Worm (Caenorhabditis elegans) whole organism, young adult: ENCODE data around the gene lmtr-2.

ENCODE experiments used
- B0019.2 ChIP-seq: fragments of 200-800 bp; sonication (Bioruptor generic); conservative IDR thresholded peaks from 2 replicates; pipeline ENCODE4 v1.3.6; 2022; ENCODE audit warnings: missing genetic modification reagents, missing genetic modification characterization, missing compliant biosample characterization
- C17E4.6 ChIP-seq: fragments of 200-800 bp; sonication (Bioruptor generic); IDR thresholded peaks from 2 replicates; pipeline ENCODE4 v1.3.6; 2022; ENCODE audit warnings: missing genetic modification reagents, missing genetic modification characterization, missing compliant biosample characterization
- D2030.7 ChIP-seq: fragments of 200-800 bp; sonication (Bioruptor generic); IDR thresholded peaks from 2 replicates; pipeline ENCODE4 v1.3.6; 2022; ENCODE audit warnings: missing genetic modification reagents, missing genetic modification characterization, missing compliant biosample characterization
- F33H1.4 ChIP-seq: fragments of 200-800 bp; sonication (Bioruptor generic); IDR thresholded peaks from 2 replicates; pipeline ENCODE4 v1.3.6; 2022; ENCODE audit warnings: missing genetic modification reagents, missing genetic modification characterization, missing compliant biosample characterization
- F37B4.10 ChIP-seq: fragments of 200-800 bp; sonication (Bioruptor generic); IDR thresholded peaks from 2 replicates; pipeline ENCODE4 v1.3.6; 2022; ENCODE audit warnings: missing genetic modification characterization, missing compliant biosample characterization
- F39B2.1 ChIP-seq: fragments of 200-800 bp; sonication (Bioruptor generic); IDR thresholded peaks from 2 replicates; pipeline ENCODE4 v1.3.6; 2022; ENCODE audit warnings: missing genetic modification reagents, missing genetic modification characterization, missing compliant biosample characterization
- F49E8.2 ChIP-seq: sonication (generic microtip); optimal IDR thresholded peaks from 3 replicates; lab custom pipeline; 2017; ENCODE audit warnings: missing genetic modification characterization, mild to moderate bottlenecking, missing compliant biosample characterization, antibody characterized with exemption, moderate library complexity; ENCODE audit not compliant: insufficient read depth
- F55B11.4 ChIP-seq: sonication (generic microtip); optimal IDR thresholded peaks from 2 replicates; lab custom pipeline; 2016; ENCODE audit warnings: missing compliant biosample characterization, missing genetic modification characterization, borderline replicate concordance; ENCODE audit not compliant: insufficient read depth
- F57A8.1 ChIP-seq: fragments of 200-800 bp; sonication (Bioruptor generic); optimal IDR thresholded peaks from 2 replicates; lab custom pipeline; 2018; ENCODE audit warnings: mild to moderate bottlenecking, missing genetic modification characterization, moderate library complexity, missing compliant biosample characterization
- K12H6.12 ChIP-seq: fragments of 200-800 bp; sonication (Bioruptor generic); optimal IDR thresholded peaks from 2 replicates; lab custom pipeline; 2018; ENCODE audit warnings: mild to moderate bottlenecking, missing genetic modification characterization, missing compliant biosample characterization
- Y53G8AR.9 ChIP-seq: fragments of 200-800 bp; sonication (Bioruptor generic); conservative IDR thresholded peaks from 2 replicates; pipeline ENCODE4 v1.3.6; 2022; ENCODE audit warnings: missing genetic modification reagents, missing genetic modification characterization, missing compliant biosample characterization
- Y56A3A.18 ChIP-seq: fragments of 200-800 bp; sonication (Bioruptor generic); IDR thresholded peaks from 2 replicates; pipeline ENCODE4 v1.3.6; 2022; ENCODE audit warnings: missing genetic modification reagents, missing genetic modification characterization, missing compliant biosample characterization
- Y67H2A.10 ChIP-seq: fragments of 200-800 bp; sonication (Bioruptor generic); conservative IDR thresholded peaks from 2 replicates; pipeline ENCODE4 v1.3.6; 2022; ENCODE audit warnings: missing genetic modification reagents, missing genetic modification characterization, missing compliant biosample characterization
- Y79H2A.3 ChIP-seq: fragments of 200-800 bp; sonication (Bioruptor generic); conservative IDR thresholded peaks from 2 replicates; pipeline ENCODE4 v1.3.6; 2022; ENCODE audit warnings: missing genetic modification reagents, missing genetic modification characterization, missing compliant biosample characterization
- attf-6 ChIP-seq: fragments of 200-800 bp; sonication (Bioruptor generic); IDR thresholded peaks from 2 replicates; pipeline ENCODE4 v1.3.6; 2022; ENCODE audit warnings: missing genetic modification reagents, missing genetic modification characterization, missing compliant biosample characterization
- bed-1 ChIP-seq: fragments of 200-800 bp; sonication (Bioruptor generic); IDR thresholded peaks from 2 replicates; pipeline ENCODE4 v1.3.6; 2022; ENCODE audit warnings: missing genetic modification reagents, missing genetic modification characterization, missing compliant biosample characterization
- ccch-3 ChIP-seq: fragments of 200-800 bp; sonication (Bioruptor generic); optimal IDR thresholded peaks from 2 replicates; lab custom pipeline; 2018; ENCODE audit warnings: mild to moderate bottlenecking, missing genetic modification characterization, missing compliant biosample characterization
- ceh-40 ChIP-seq: fragments of 200-800 bp; sonication (Bioruptor generic); IDR thresholded peaks from 2 replicates; pipeline ENCODE4 v1.3.6; 2022; ENCODE audit warnings: missing genetic modification characterization, missing compliant biosample characterization
- ceh-58 ChIP-seq: fragments of 200-800 bp; sonication (Bioruptor generic); IDR thresholded peaks from 2 replicates; pipeline ENCODE4 v1.3.6; 2022; ENCODE audit warnings: missing genetic modification characterization, missing compliant biosample characterization
- ceh-79 ChIP-seq: sonication (generic microtip); optimal IDR thresholded peaks from 2 replicates; lab custom pipeline; 2017; ENCODE audit warnings: mild to moderate bottlenecking, missing genetic modification characterization, missing compliant biosample characterization
- ceh-91 ChIP-seq: fragments of 200-800 bp; sonication (Bioruptor generic); IDR thresholded peaks from 2 replicates; pipeline ENCODE4 v1.3.6; 2022; ENCODE audit warnings: missing genetic modification reagents, missing genetic modification characterization, missing compliant biosample characterization
- dpl-1 ChIP-seq: fragments of 150-350 bp; optimal IDR thresholded peaks from 2 replicates; lab custom pipeline; 2014; ENCODE audit warnings: missing biosample characterization, missing genetic modification reagents, missing genetic modification characterization
- efl-1 ChIP-seq: fragments of 150-350 bp; optimal IDR thresholded peaks from 2 replicates; lab custom pipeline; 2014; ENCODE audit warnings: missing biosample characterization, missing genetic modification reagents, missing genetic modification characterization
- egl-18 ChIP-seq: fragments of 200-800 bp; sonication (Bioruptor generic); IDR thresholded peaks from 2 replicates; pipeline ENCODE4 v1.3.6; 2022; ENCODE audit warnings: missing genetic modification reagents, missing genetic modification characterization, missing compliant biosample characterization
- ekl-4 ChIP-seq: fragments of 200-800 bp; sonication (Bioruptor generic); IDR thresholded peaks from 2 replicates; pipeline ENCODE4 v1.3.6; 2022; ENCODE audit warnings: missing genetic modification reagents, missing genetic modification characterization, missing compliant biosample characterization
- fkh-3 ChIP-seq: sonication (generic microtip); optimal IDR thresholded peaks from 2 replicates; lab custom pipeline; 2016; ENCODE audit warnings: mild to moderate bottlenecking, missing genetic modification characterization, missing compliant biosample characterization
- him-1 ChIP-seq: sonication (generic microtip); optimal IDR thresholded peaks from 2 replicates; lab custom pipeline; 2016; ENCODE audit warnings: missing genotype, missing genetic modification reagents, missing genetic modification characterization, missing compliant biosample characterization
- hmg-1.2 ChIP-seq: fragments of 200-800 bp; sonication (Bioruptor generic); IDR thresholded peaks from 2 replicates; pipeline ENCODE4 v1.3.6; 2022; ENCODE audit warnings: missing genetic modification reagents, missing genetic modification characterization, missing compliant biosample characterization
- hsf-1 ChIP-seq: fragments of 200-800 bp; sonication (Bioruptor generic); IDR thresholded peaks from 2 replicates; pipeline ENCODE4 v1.3.6; 2022; ENCODE audit warnings: missing genetic modification reagents, missing genetic modification characterization, missing compliant biosample characterization
- let-526 ChIP-seq: fragments of 200-800 bp; sonication (Bioruptor generic); IDR thresholded peaks from 2 replicates; pipeline ENCODE4 v1.3.6; 2022; ENCODE audit warnings: missing genetic modification reagents, missing genetic modification characterization, missing compliant biosample characterization
- let-607 ChIP-seq, 2 experiments: fragments of 200-800 bp in 1 of 2; sonication (Bioruptor generic) in 1 of 2; sonication (generic microtip) in 1 of 2; optimal IDR thresholded peaks; 2 replicates each; lab custom pipeline; 2016 to 2018; ENCODE audit warnings: mild to moderate bottlenecking in 2 of 2, missing compliant biosample characterization in 2 of 2, missing genetic modification characterization in 2 of 2, moderate library complexity in 2 of 2, missing genotype in 1 of 2
- lin-35 ChIP-seq, 3 experiments: fragments of 150-350 bp in 2 of 3; sonication (generic microtip) in 1 of 3; optimal IDR thresholded peaks; 2 replicates each; lab custom pipeline; 2014 to 2018; ENCODE audit warnings: missing biosample characterization in 3 of 3, missing genetic modification characterization in 3 of 3, missing genetic modification reagents in 3 of 3
- lin-54 ChIP-seq: fragments of 200-800 bp; sonication (Bioruptor generic); optimal IDR thresholded peaks from 2 replicates; lab custom pipeline; 2018; ENCODE audit warnings: mild to moderate bottlenecking, missing genetic modification characterization, missing compliant biosample characterization
- lsl-1 ChIP-seq: fragments of 200-800 bp; sonication (Bioruptor generic); optimal IDR thresholded peaks from 2 replicates; lab custom pipeline; 2018; ENCODE audit warnings: mild to moderate bottlenecking, missing genetic modification characterization, moderate library complexity, missing compliant biosample characterization
- madf-10 ChIP-seq: sonication (generic microtip); optimal IDR thresholded peaks from 2 replicates; lab custom pipeline; 2016; ENCODE audit warnings: mild to moderate bottlenecking, missing genetic modification characterization, missing compliant biosample characterization
- madf-6 ChIP-seq: fragments of 200-800 bp; sonication (Bioruptor generic); IDR thresholded peaks from 2 replicates; pipeline ENCODE4 v1.3.6; 2022; ENCODE audit warnings: missing genetic modification reagents, missing genetic modification characterization, missing compliant biosample characterization
- nfya-2 ChIP-seq: fragments of 200-800 bp; sonication (Bioruptor generic); IDR thresholded peaks from 2 replicates; pipeline ENCODE4 v1.3.6; 2022; ENCODE audit warnings: missing genetic modification reagents, missing genetic modification characterization, missing compliant biosample characterization
- nhr-27 ChIP-seq: fragments of 200-800 bp; sonication (Bioruptor generic); optimal IDR thresholded peaks from 2 replicates; lab custom pipeline; 2018; ENCODE audit warnings: mild to moderate bottlenecking, missing genetic modification characterization, moderate library complexity, missing compliant biosample characterization
- nhr-90 ChIP-seq: sonication (generic microtip); optimal IDR thresholded peaks from 2 replicates; lab custom pipeline; 2016; ENCODE audit warnings: missing genotype, mild to moderate bottlenecking, missing genetic modification characterization, missing compliant biosample characterization
- pha-4 ChIP-seq: fragments of 150-350 bp; sonication (generic microtip); optimal IDR thresholded peaks from 2 replicates; lab custom pipeline; 2014; ENCODE audit warnings: missing biosample characterization, missing genetic modification reagents, missing genetic modification characterization
- repo-1 ChIP-seq: sonication (generic microtip); optimal IDR thresholded peaks from 2 replicates; lab custom pipeline; 2017; ENCODE audit warnings: mild to moderate bottlenecking, missing genetic modification characterization, missing compliant biosample characterization
- snpc-4 ChIP-seq, 5 experiments: fragments of 150-350 bp in 1 of 5; sonication (generic microtip) in 4 of 5; optimal IDR thresholded peaks; 2 replicates each; lab custom pipeline; 2014 to 2018; ENCODE audit warnings: missing genetic modification characterization in 5 of 5, missing biosample characterization in 3 of 5, antibody characterized with exemption in 2 of 5, mild to moderate bottlenecking in 2 of 5, missing compliant biosample characterization in 2 of 5, missing genotype in 2 of 5, moderate library complexity in 2 of 5, missing genetic modification reagents in 1 of 5
- tlf-1 ChIP-seq: fragments of 200-800 bp; sonication (Bioruptor generic); optimal IDR thresholded peaks from 2 replicates; lab custom pipeline; 2018; ENCODE audit warnings: mild to moderate bottlenecking, missing genetic modification characterization, missing compliant biosample characterization
- unc-130 ChIP-seq: sonication (generic microtip); optimal IDR thresholded peaks from 2 replicates; lab custom pipeline; 2016; ENCODE audit warnings: missing genetic modification reagents, missing genetic modification characterization, missing compliant biosample characterization
- unc-62 ChIP-seq: fragments of 150-350 bp; optimal IDR thresholded peaks from 2 replicates; lab custom pipeline; 2014; ENCODE audit warnings: missing biosample characterization, missing genetic modification reagents, missing genetic modification characterization
- zim-3 ChIP-seq: sonication (generic microtip); optimal IDR thresholded peaks from 2 replicates; lab custom pipeline; 2017; ENCODE audit warnings: mild to moderate bottlenecking, missing genetic modification characterization, moderate library complexity, missing compliant biosample characterization
- ztf-3 ChIP-seq: fragments of 200-800 bp; sonication (Bioruptor generic); optimal IDR thresholded peaks from 2 replicates; lab custom pipeline; 2018; ENCODE audit warnings: mild to moderate bottlenecking, missing genetic modification characterization, missing compliant biosample characterization
- ztf-6 ChIP-seq: fragments of 200-800 bp; sonication (Bioruptor generic); IDR thresholded peaks from 2 replicates; pipeline ENCODE4 v1.3.6; 2022; ENCODE audit warnings: missing genetic modification reagents, missing genetic modification characterization, missing compliant biosample characterization

The lmtr-2 gene

DNA sequence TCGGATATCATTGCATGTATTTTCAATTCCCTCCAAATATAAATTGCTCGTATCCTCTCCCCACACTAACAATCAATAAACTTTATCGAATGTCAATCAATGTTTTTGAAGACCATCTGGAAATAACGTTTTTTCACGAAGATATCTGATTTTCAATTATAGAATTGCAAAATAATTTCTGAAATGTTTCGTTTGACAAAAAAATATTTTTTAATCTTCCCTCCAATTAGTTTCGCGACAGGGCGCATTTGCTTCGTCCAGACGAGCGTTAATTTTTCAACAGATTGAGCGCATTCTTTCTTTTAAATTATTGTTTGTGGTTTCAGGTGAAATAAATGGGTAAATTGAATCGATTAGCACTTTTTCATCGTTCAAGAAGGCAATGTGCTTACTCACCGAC lies 20.2 kb upstream of the lmtr-2 start, which contains the start of gene vars-1:
TSS of gene vars-1 (plus strand) at position 291 of the 400 bp plus-strand sequence.
- TF ChIP-seq ekl-4 (GFP tag; lab: Robert Waterston, UW) (0 out of 2 replicates have a peak, but pooled peaks have one; percentile 47), madf-10 (no peak), F57A8.1 (GFP tag; lab: Kevin White, UChicago) (no peak), ztf-6 (GFP tag; lab: Robert Waterston, UW) (no peak), ztf-3 (GFP tag; lab: Kevin White, UChicago) (no peak), F49E8.2 (tag; lab: Kevin White, UChicago) (peak; percentile 77), F33H1.4 (peak; percentile 35; the same call in 1 of the 2 replicates), hmg-1.2 (GFP tag; lab: Robert Waterston, UW) (no peak), nhr-90 (tag; lab: Kevin White, UChicago) (no peak), madf-6 (GFP tag; lab: Robert Waterston, UW) (peak; percentile 58), Y67H2A.10 (no peak), attf-6 (GFP tag; lab: Robert Waterston, UW) (peak; percentile 56; the same call in 1 of the 2 replicates), lin-35 (GFP tag; optimal IDR thresholded peaks at IDR 0.05; lab: Kevin White, UChicago) (peak in 2 of 3 experiments; percentile 18 to 77), fkh-3 (tag; lab: Kevin White, UChicago) (no peak), unc-62 (GFP tag; lab: Kevin White, UChicago) (no peak), C17E4.6 (GFP tag; lab: Robert Waterston, UW) (no peak), ceh-58 (no peak), B0019.2 (GFP tag; lab: Robert Waterston, UW) (no peak), egl-18 (no peak), zim-3 (tag; lab: Kevin White, UChicago) (no peak), dpl-1 (peak; percentile 42), F37B4.10 (GFP tag; lab: Robert Waterston, UW) (no peak), F39B2.1 (GFP tag; lab: Robert Waterston, UW) (no peak), efl-1 (peak; percentile 69), K12H6.12 (tag; lab: Kevin White, UChicago) (no peak), ceh-79 (no peak), ceh-40 (GFP tag; lab: Robert Waterston, UW) (no peak), nhr-27 (no peak), tlf-1 (GFP tag; lab: Kevin White, UChicago) (peak; percentile 51), ccch-3 (GFP tag; lab: Kevin White, UChicago) (no peak), F55B11.4 (tag; lab: Kevin White, UChicago) (no peak), pha-4 (no peak), lin-54 (peak; percentile 88), ceh-91 (GFP tag; lab: Robert Waterston, UW) (no peak), let-526 (GFP tag; lab: Robert Waterston, UW) (no peak), repo-1 (tag; lab: Kevin White, UChicago) (no peak), nfya-2 (GFP tag; lab: Robert Waterston, UW) (no peak), him-1 (tag; lab: Kevin White, UChicago) (no peak), snpc-4 (GFP tag; optimal IDR thresholded peaks at IDR 0.05; lab: Kevin White, UChicago) (no peak), snpc-4 (tag; optimal IDR thresholded peaks at IDR 0.05; lab: Kevin White, UChicago) (peak in 2 of 4 experiments; percentile 11 to 50), let-607 (tag; optimal IDR thresholded peaks at IDR 0.05; lab: Kevin White, UChicago) (no peak), hsf-1 (peak; percentile 82), Y79H2A.3 (GFP tag; lab: Robert Waterston, UW) (no peak), Y53G8AR.9 (GFP tag; lab: Robert Waterston, UW) (no peak; the same call in 1 of the 2 replicates), Y56A3A.18 (0 out of 2 replicates have a peak, but pooled peaks have one; percentile 26), lsl-1 (GFP tag; lab: Kevin White, UChicago) (peak; percentile 53), bed-1 (no peak), unc-130 (GFP tag; lab: Kevin White, UChicago) (no peak), D2030.7 (GFP tag; lab: Robert Waterston, UW) (0 out of 2 replicates have a peak, but pooled peaks have one; percentile 28)
